Worm (Caenorhabditis elegans) whole organism, mixed stage, embryonic: Measurements from ENCODE around the gene C18E9.5.

Experiments
- M03D4.4 ChIP-seq: sonication (generic microtip); optimal IDR thresholded peaks from 2 replicates; lab custom pipeline; 2017; ENCODE audit warnings: mild to moderate bottlenecking, missing genetic modification characterization, missing compliant biosample characterization
- ces-1 ChIP-seq: fragments of 150-350 bp; optimal IDR thresholded peaks from 2 replicates; lab custom pipeline; 2014; ENCODE audit warnings: missing biosample characterization, missing genetic modification reagents, missing genetic modification characterization
- drap-1 ChIP-seq: fragments of 200-800 bp; sonication (Bioruptor generic); optimal IDR thresholded peaks from 3 replicates; lab custom pipeline; 2018; ENCODE audit warnings: mild to moderate bottlenecking, missing genetic modification characterization, missing compliant biosample characterization
- flh-1 ChIP-seq: fragments of 200-800 bp; sonication (Bioruptor generic); optimal IDR thresholded peaks from 2 replicates; lab custom pipeline; 2018; ENCODE audit warnings: mild to moderate bottlenecking, missing genetic modification characterization, moderate library complexity, missing compliant biosample characterization
- lin-13 ChIP-seq: fragments of 150-350 bp; optimal IDR thresholded peaks from 2 replicates; lab custom pipeline; 2014; ENCODE audit warnings: missing biosample characterization, missing genetic modification characterization
- lin-32 ChIP-seq: fragments of 200-800 bp; sonication (Bioruptor generic); optimal IDR thresholded peaks from 2 replicates; lab custom pipeline; 2018; ENCODE audit warnings: mild to moderate bottlenecking, missing genetic modification characterization, missing compliant biosample characterization
- lsy-2 ChIP-seq: fragments of 150-350 bp; optimal IDR thresholded peaks from 2 replicates; lab custom pipeline; 2014; ENCODE audit warnings: missing biosample characterization, missing genetic modification characterization
- mab-5 ChIP-seq: fragments of 150-350 bp; optimal IDR thresholded peaks from 2 replicates; lab custom pipeline; 2014; ENCODE audit warnings: missing biosample characterization, missing genetic modification characterization
- nhr-12 ChIP-seq: fragments of 150-350 bp; optimal IDR thresholded peaks from 2 replicates; lab custom pipeline; 2014; ENCODE audit warnings: missing biosample characterization, missing genetic modification characterization
- tbx-8 ChIP-seq: fragments of 200-800 bp; sonication (Bioruptor generic); optimal IDR thresholded peaks from 2 replicates; lab custom pipeline; 2018; ENCODE audit warnings: mild to moderate bottlenecking, missing genetic modification characterization, moderate library complexity, missing compliant biosample characterization
- unc-39 ChIP-seq: fragments of 150-350 bp; optimal IDR thresholded peaks from 2 replicates; lab custom pipeline; 2014; ENCODE audit warnings: missing biosample characterization, missing genetic modification characterization
- unc-62 ChIP-seq: fragments of 150-350 bp; optimal IDR thresholded peaks from 2 replicates; lab custom pipeline; 2014; ENCODE audit warnings: missing biosample characterization, missing genetic modification reagents, missing genetic modification characterization
- zip-8 ChIP-seq: fragments of 150-350 bp; optimal IDR thresholded peaks from 2 replicates; lab custom pipeline; 2014; ENCODE audit warnings: missing biosample characterization, missing genetic modification characterization
- ztf-11 ChIP-seq: fragments of 150-350 bp; optimal IDR thresholded peaks from 2 replicates; lab custom pipeline; 2014; ENCODE audit warnings: missing biosample characterization, missing genetic modification characterization

DNA sequence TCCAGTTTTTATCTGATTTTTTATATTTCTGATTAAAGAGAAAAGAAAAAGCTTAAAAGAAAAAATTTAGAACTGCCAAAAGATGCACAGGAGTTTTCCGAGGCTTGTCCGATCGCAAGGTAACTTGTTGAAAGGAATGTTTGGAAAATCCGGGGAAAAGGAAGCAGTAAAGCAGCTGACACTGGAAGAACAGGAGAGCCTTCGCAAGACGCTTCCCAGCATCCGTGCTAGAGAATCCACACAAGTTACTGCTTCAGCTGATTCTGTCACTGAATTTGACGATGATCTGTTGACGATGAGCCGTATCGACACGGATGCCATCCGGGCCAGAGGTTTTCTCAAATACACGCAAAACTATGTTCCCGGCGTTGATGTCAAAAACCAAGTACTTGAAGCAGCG is 40.0 kb upstream of the C18E9.5 start, which contains the start of gene mrpl-50:
- no peak for TF ChIP-seq zip-8 (tag; lab: Kevin White, UChicago)
- no peak for TF ChIP-seq lsy-2 (tag; lab: Kevin White, UChicago)
- no peak for TF ChIP-seq drap-1 (GFP tag; lab: Kevin White, UChicago)
- TF ChIP-seq ces-1 (GFP tag; lab: Kevin White, UChicago), result no peak
- TF ChIP-seq ztf-11 (tag; lab: Kevin White, UChicago), result no peak
- no peak for TF ChIP-seq mab-5 (tag; lab: Kevin White, UChicago)
- TF ChIP-seq nhr-12 (tag; lab: Kevin White, UChicago), result no peak
- no peak for TF ChIP-seq unc-62 (GFP tag; lab: Kevin White, UChicago)
- no peak for TF ChIP-seq unc-39
- no peak for TF ChIP-seq M03D4.4
- no peak for TF ChIP-seq lin-32 (GFP tag; lab: Kevin White, UChicago)
- TF ChIP-seq lin-13 (tag; lab: Kevin White, UChicago), result no peak
- no peak for TF ChIP-seq flh-1 (GFP tag; lab: Kevin White, UChicago)
- TF ChIP-seq tbx-8 (GFP tag; lab: Kevin White, UChicago), result no peak
